Fruit fly (Drosophila melanogaster) whole organism: ENCODE results near the gene CG17637.

ENCODE experiments used
- CG8478 ChIP-seq: fragments of >200 bp; optimal IDR thresholded peaks from 2 replicates; lab custom pipeline; 2018; ENCODE audit warnings: inconsistent platforms
- Dll ChIP-seq: fragments of >200 bp; optimal IDR thresholded peaks from 2 replicates; lab custom pipeline; 2017
- EcR ChIP-seq, 2 experiments: fragments of >200 bp; optimal IDR thresholded peaks; 2 replicates each; lab custom pipeline; 2017; ENCODE audit warnings: missing biosample characterization in 2 of 2, missing genetic modification characterization in 2 of 2, missing genetic modification reagents in 2 of 2

- no peak for TF ChIP-seq Dll (lab: Kevin White, UChicago)
- no peak for TF ChIP-seq EcR (GFP tag; optimal IDR thresholded peaks at IDR 0.05; lab: Kevin White, UChicago)
- no peak for TF ChIP-seq CG8478 (lab: Kevin White, UChicago)
Observed at dm6 chr3L:20460383-20460782, 43.6 kb upstream of the CG17637 start, which contains the start of gene mag.
